Fruit fly (Drosophila melanogaster) S2 (cell line): Measurements from ENCODE around the gene CG14915.

Experiments used
- CG8478 ChIP-seq: fragments of >200 bp; optimal IDR thresholded peaks from 2 replicates; lab custom pipeline; 2018
- CTCF ChIP-seq, 2 experiments: fragments of >200 bp; optimal IDR thresholded peaks; 2 replicates each; lab custom pipeline; 2018

DNA sequence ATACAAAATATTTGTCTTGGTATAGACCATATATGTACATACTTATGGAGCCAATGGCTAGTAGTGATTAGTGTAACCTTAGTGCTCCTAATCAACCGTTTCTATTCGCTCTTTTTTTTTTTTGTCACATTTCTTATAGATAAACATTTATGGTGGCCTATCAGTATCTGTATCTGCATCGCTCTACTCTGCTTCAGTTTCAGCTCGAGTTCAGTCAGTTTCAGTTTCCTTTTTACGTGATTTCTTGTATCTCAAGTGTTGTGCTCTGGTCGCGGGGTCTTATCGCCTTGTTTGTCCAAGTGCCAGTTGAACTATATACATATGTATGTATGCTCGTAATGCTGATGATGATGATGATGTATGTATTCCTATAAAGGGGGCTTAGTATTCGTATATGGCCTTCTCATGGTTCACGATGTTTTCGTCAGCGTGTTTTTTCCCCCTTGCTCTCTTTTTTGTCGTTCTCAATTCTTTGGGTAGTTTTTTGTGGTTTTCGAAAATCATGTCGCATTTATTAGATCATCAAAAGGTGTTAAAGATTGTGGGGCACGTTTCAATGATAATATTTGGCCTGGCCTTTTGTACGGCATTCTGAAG lies 31.2 kb upstream of the CG14915 start:
- TF ChIP-seq CG8478 (lab: Kevin White, UChicago) (no peak), CTCF (optimal IDR thresholded peaks at IDR 0.05; lab: Kevin White, UChicago) (no peak)
